Fruit fly (Drosophila melanogaster): ENCODE measurements around the gene CG33985.

Gene CG33985

DNA sequence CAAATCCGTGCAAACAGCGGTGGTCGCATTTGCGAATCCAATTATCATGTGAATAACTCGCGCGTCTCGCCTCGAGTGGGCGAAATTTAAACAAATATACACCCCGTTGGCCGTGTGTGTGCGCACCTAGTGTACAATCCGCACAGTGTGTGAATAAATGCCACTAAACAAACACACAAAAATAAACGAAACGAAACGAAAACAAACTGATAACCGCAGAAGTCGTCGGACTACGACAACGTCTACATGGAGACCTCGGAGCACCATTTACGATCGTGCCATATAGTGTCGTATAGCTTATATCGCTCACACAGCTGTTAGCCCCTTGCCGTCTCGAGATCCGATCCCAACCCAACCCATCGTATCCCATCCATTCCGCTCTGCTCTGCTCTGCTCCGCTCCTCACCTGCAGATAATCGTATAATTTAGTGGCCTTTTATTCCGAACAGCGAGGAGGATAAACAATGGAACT lies 39.9 kb upstream of the CG33985 start (continued):
- TF ChIP-seq CG17359 (tag; optimal IDR thresholded peaks at IDR 0.05) = no peak

DNA sequence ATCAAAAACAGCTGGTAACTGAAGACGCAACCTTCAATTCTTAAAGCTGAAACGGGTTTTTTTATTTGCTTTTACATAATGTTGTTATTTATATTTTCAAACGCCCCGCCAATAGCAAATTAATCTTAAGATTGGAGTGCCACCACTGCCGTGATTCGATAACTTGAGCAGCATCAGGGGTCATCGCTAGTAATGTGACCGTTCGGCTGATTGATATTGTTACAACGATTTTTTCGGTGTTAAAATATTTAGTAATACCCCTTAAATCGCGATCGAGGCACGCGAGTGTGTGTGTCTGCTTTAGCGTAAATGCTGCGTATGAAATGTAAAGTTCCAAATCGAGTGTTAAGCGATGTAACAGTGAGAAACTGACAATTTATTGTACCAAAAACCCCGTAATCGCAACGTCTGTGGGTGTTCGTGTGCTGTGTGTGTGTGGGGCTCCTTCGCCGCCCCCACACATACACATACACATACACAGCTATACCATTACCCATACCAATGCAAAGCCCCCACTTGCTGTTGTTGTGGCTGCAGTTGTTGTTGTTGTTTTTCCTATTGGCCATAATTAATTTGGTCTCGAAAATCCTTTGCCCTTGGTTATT lies 39.3 kb upstream of the CG33985 start, which contains the start of gene dop:
Gene dop (plus strand): TSS at position 185 of the 605 bp plus-strand sequence.
- TF ChIP-seq CG16779 (GFP tag; IDR thresholded peaks at IDR 0.05) (no peak), z (GFP tag; IDR thresholded peaks at IDR 0.05) (no peak), MTF-1 (GFP tag; optimal IDR thresholded peaks at IDR 0.05; ENCODE audit: borderline replicate concordance) (no peak), dysf (GFP tag; IDR thresholded peaks at IDR 0.05) (no peak), Jarid2 (GFP tag; optimal IDR thresholded peaks at IDR 0.05) (peak; percentile 13), Side (GFP tag; optimal IDR thresholded peaks at IDR 0.05) (peak; percentile 43), Bgb (GFP tag; IDR thresholded peaks at IDR 0.05; ENCODE audit: partially characterized antibody) (peak; percentile 64; the same call in 1 of the 2 replicates), MESR4 (GFP tag; optimal IDR thresholded peaks at IDR 0.05) (peak; percentile 84), CG32532 (GFP tag; IDR thresholded peaks at IDR 0.05) (peak; percentile 49; the same call in 1 of the 2 replicates), CG6791 (GFP tag; IDR thresholded peaks at IDR 0.05; ENCODE audit: partially characterized antibody) (peak; percentile 52; the same call in 2 of the 3 replicates), B-H2 (GFP tag; optimal IDR thresholded peaks at IDR 0.05) (peak; percentile 58), Rfx (GFP tag; IDR thresholded peaks at IDR 0.05) (peak; percentile 46), nmo (GFP tag; optimal IDR thresholded peaks at IDR 0.05) (peak; percentile 30), tup (GFP tag; optimal IDR thresholded peaks at IDR 0.05) (no peak), CG4424 (GFP tag; optimal IDR thresholded peaks at IDR 0.05) (no peak), ken (GFP tag; IDR thresholded peaks at IDR 0.05) (no peak), CG16863 (GFP tag; optimal IDR thresholded peaks at IDR 0.05) (no peak), CG9727 (GFP tag; optimal IDR thresholded peaks at IDR 0.05) (no peak), jigr1 (GFP tag; IDR thresholded peaks at IDR 0.05) (no peak), Dref (GFP tag; IDR thresholded peaks at IDR 0.05) (peak; percentile 73), pzg (GFP tag; optimal IDR thresholded peaks at IDR 0.05) (peak; percentile 80), slou (GFP tag; optimal IDR thresholded peaks at IDR 0.05) (no peak), mld (GFP tag; IDR thresholded peaks at IDR 0.05; ENCODE audit: partially characterized antibody) (0 out of 3 replicates have a peak, but pooled peaks have one; percentile 35), cad (GFP tag; optimal IDR thresholded peaks at IDR 0.05) (no peak), jumu (GFP tag; optimal IDR thresholded peaks at IDR 0.05) (peak; percentile 26), CG12769 (tag; optimal IDR thresholded peaks at IDR 0.05) (peak; percentile 9), gfzf (GFP tag; optimal IDR thresholded peaks at IDR 0.05) (peak; percentile 72), CG32772 (GFP tag; IDR thresholded peaks at IDR 0.05) (no peak), CG18764 (GFP tag; optimal IDR thresholded peaks at IDR 0.05) (peak; percentile 13), Scr (GFP tag; IDR thresholded peaks at IDR 0.05; ENCODE audit: partially characterized antibody) (peak; percentile 71), CG8765 (GFP tag; IDR thresholded peaks at IDR 0.05) (no peak), Myb (GFP tag; optimal IDR thresholded peaks at IDR 0.05) (peak; percentile 49), Dp (GFP tag; optimal IDR thresholded peaks at IDR 0.05) (peak; percentile 85), CG7839 (tag; optimal IDR thresholded peaks at IDR 0.05) (no peak), gem (tag; optimal IDR thresholded peaks at IDR 0.05) (peak; percentile 33), CG10321 (GFP tag; IDR thresholded peaks at IDR 0.05) (no peak), CG7745 (tag; optimal IDR thresholded peaks at IDR 0.05) (no peak), CG3281 (GFP tag; optimal IDR thresholded peaks at IDR 0.05) (no peak), NC2β (GFP tag; optimal IDR thresholded peaks at IDR 0.05) (peak; percentile 13), stwl (tag; optimal IDR thresholded peaks at IDR 0.05) (peak; percentile 53), CG18599 (GFP tag; optimal IDR thresholded peaks at IDR 0.05) (no peak), repo (GFP tag; optimal IDR thresholded peaks at IDR 0.05) (no peak), Lim3 (GFP tag; IDR thresholded peaks at IDR 0.05) (no peak), CG10979 (tag; optimal IDR thresholded peaks at IDR 0.05) (no peak), CG12071 (GFP tag; optimal IDR thresholded peaks at IDR 0.05) (no peak), CG3847 (GFP tag; IDR thresholded peaks at IDR 0.05) (0 out of 2 replicates have a peak, but pooled peaks have one; percentile 30)

Data from whole organism, embryonic.